Worm (Caenorhabditis elegans) whole organism, late embryonic: ENCODE measurements around the gene C33D3.4.

Source experiments
- C08G9.2 ChIP-seq: sonication (generic microtip); optimal IDR thresholded peaks from 2 replicates; lab custom pipeline; 2016; ENCODE audit warnings: mild to moderate bottlenecking, missing genetic modification characterization, moderate library complexity, missing compliant biosample characterization
- K09A11.1 ChIP-seq: sonication (generic microtip); optimal IDR thresholded peaks from 2 replicates; lab custom pipeline; 2017; ENCODE audit warnings: antibody characterized with exemption, mild to moderate bottlenecking, missing genetic modification characterization, missing compliant biosample characterization; ENCODE audit not compliant: insufficient read depth
- ahr-1 ChIP-seq: sonication (generic microtip); optimal IDR thresholded peaks from 2 replicates; lab custom pipeline; 2016; ENCODE audit warnings: missing genetic modification characterization, missing compliant biosample characterization
- ceh-18 ChIP-seq: sonication (generic microtip); optimal IDR thresholded peaks from 2 replicates; lab custom pipeline; 2016; ENCODE audit warnings: missing genetic modification characterization, missing compliant biosample characterization
- ceh-2 ChIP-seq: sonication (generic microtip); optimal IDR thresholded peaks from 2 replicates; lab custom pipeline; 2016; ENCODE audit warnings: missing genotype, missing genetic modification characterization, missing compliant biosample characterization
- ceh-24 ChIP-seq: sonication (generic microtip); optimal IDR thresholded peaks from 2 replicates; lab custom pipeline; 2016; ENCODE audit warnings: mild to moderate bottlenecking, missing genetic modification characterization, missing compliant biosample characterization
- ceh-34 ChIP-seq: sonication (generic microtip); optimal IDR thresholded peaks from 2 replicates; lab custom pipeline; 2016; ENCODE audit warnings: mild to moderate bottlenecking, missing genetic modification characterization, missing compliant biosample characterization
- ceh-45 ChIP-seq: fragments of 200-800 bp; sonication (Bioruptor generic); IDR thresholded peaks from 2 replicates; pipeline ENCODE4 v1.3.6; 2022; ENCODE audit warnings: missing genetic modification reagents, missing genetic modification characterization, missing compliant biosample characterization
- elt-2 ChIP-seq: sonication (generic microtip); optimal IDR thresholded peaks from 2 replicates; lab custom pipeline; 2016; ENCODE audit warnings: missing genetic modification reagents, missing genetic modification characterization, missing compliant biosample characterization
- ets-4 ChIP-seq: sonication (generic microtip); optimal IDR thresholded peaks from 2 replicates; lab custom pipeline; 2016; ENCODE audit warnings: missing genetic modification characterization, missing compliant biosample characterization
- eyg-1 ChIP-seq: sonication (generic microtip); optimal IDR thresholded peaks from 2 replicates; lab custom pipeline; 2016; ENCODE audit warnings: missing genotype, missing genetic modification characterization, missing compliant biosample characterization
- fax-1 ChIP-seq: sonication (generic microtip); optimal IDR thresholded peaks from 2 replicates; lab custom pipeline; 2016; ENCODE audit warnings: missing genotype, missing genetic modification characterization, missing compliant biosample characterization
- gmeb-2 ChIP-seq: sonication (generic microtip); optimal IDR thresholded peaks from 2 replicates; lab custom pipeline; 2016; ENCODE audit warnings: missing genetic modification characterization, inconsistent platforms, missing compliant biosample characterization
- hlh-13 ChIP-seq: fragments of 200-800 bp; sonication (Bioruptor generic); optimal IDR thresholded peaks from 2 replicates; lab custom pipeline; 2018; ENCODE audit warnings: mild to moderate bottlenecking, missing genetic modification characterization, missing compliant biosample characterization
- hlh-30 ChIP-seq: sonication (generic microtip); optimal IDR thresholded peaks from 2 replicates; lab custom pipeline; 2017; ENCODE audit warnings: antibody characterized with exemption, missing genetic modification characterization, missing compliant biosample characterization; ENCODE audit not compliant: insufficient read depth
- hlh-6 ChIP-seq: sonication (generic microtip); optimal IDR thresholded peaks from 2 replicates; lab custom pipeline; 2016; ENCODE audit warnings: missing genotype, missing genetic modification characterization, missing compliant biosample characterization
- hlh-8 ChIP-seq: sonication (generic microtip); optimal IDR thresholded peaks from 2 replicates; lab custom pipeline; 2016; ENCODE audit warnings: missing genotype, missing genetic modification characterization, missing compliant biosample characterization
- lim-6 ChIP-seq: sonication (generic microtip); optimal IDR thresholded peaks from 2 replicates; lab custom pipeline; 2016; ENCODE audit warnings: missing genetic modification characterization, missing compliant biosample characterization
- lin-11 ChIP-seq: fragments of 200-800 bp; sonication (Bioruptor generic); optimal IDR thresholded peaks from 2 replicates; lab custom pipeline; 2018; ENCODE audit warnings: mild to moderate bottlenecking, missing genetic modification characterization, missing compliant biosample characterization
- madf-2 ChIP-seq: sonication (generic microtip); optimal IDR thresholded peaks from 2 replicates; lab custom pipeline; 2017; ENCODE audit warnings: missing genetic modification characterization, missing compliant biosample characterization
- mec-3 ChIP-seq: sonication (generic microtip); optimal IDR thresholded peaks from 2 replicates; lab custom pipeline; 2016; ENCODE audit warnings: borderline replicate concordance, missing genetic modification characterization, missing compliant biosample characterization
- nhr-11 ChIP-seq: fragments of 150-350 bp; optimal IDR thresholded peaks from 2 replicates; lab custom pipeline; 2014; ENCODE audit warnings: missing biosample characterization, missing genetic modification characterization
- npax-4 ChIP-seq: sonication (generic microtip); optimal IDR thresholded peaks from 2 replicates; lab custom pipeline; 2016; ENCODE audit warnings: missing genetic modification characterization, missing compliant biosample characterization
- pat-9 ChIP-seq: fragments of 200-800 bp; sonication (Bioruptor generic); optimal IDR thresholded peaks from 2 replicates; lab custom pipeline; 2018; ENCODE audit warnings: mild to moderate bottlenecking, missing genetic modification characterization, moderate library complexity, missing compliant biosample characterization
- pax-1 ChIP-seq: fragments of 150-350 bp; optimal IDR thresholded peaks from 2 replicates; lab custom pipeline; 2014; ENCODE audit warnings: missing biosample characterization, missing genetic modification characterization
- pha-2 ChIP-seq: sonication (generic microtip); optimal IDR thresholded peaks from 2 replicates; lab custom pipeline; 2017; ENCODE audit warnings: mild to moderate bottlenecking, missing genetic modification characterization, missing compliant biosample characterization
- pha-4 ChIP-seq: fragments of 150-350 bp; optimal IDR thresholded peaks from 2 replicates; lab custom pipeline; 2018; ENCODE audit warnings: missing biosample characterization, missing genetic modification reagents, missing genetic modification characterization
- pqm-1 ChIP-seq: sonication (generic microtip); optimal IDR thresholded peaks from 2 replicates; lab custom pipeline; 2016; ENCODE audit warnings: missing genetic modification characterization, missing compliant biosample characterization
- pros-1 ChIP-seq: fragments of 150-350 bp; optimal IDR thresholded peaks from 2 replicates; lab custom pipeline; 2014; ENCODE audit warnings: missing biosample characterization, missing genetic modification reagents, missing genetic modification characterization
- rnt-1 ChIP-seq: sonication (generic microtip); optimal IDR thresholded peaks from 2 replicates; lab custom pipeline; 2016; ENCODE audit warnings: missing genetic modification characterization, missing compliant biosample characterization
- sox-2 ChIP-seq: fragments of 200-800 bp; sonication (Bioruptor generic); IDR thresholded peaks from 2 replicates; pipeline ENCODE4 v1.3.6; 2022; ENCODE audit warnings: missing genetic modification reagents, missing genetic modification characterization, missing compliant biosample characterization
- sox-4 ChIP-seq: sonication (generic microtip); optimal IDR thresholded peaks from 2 replicates; lab custom pipeline; 2017; ENCODE audit warnings: mild to moderate bottlenecking, missing genetic modification characterization, inconsistent platforms, missing compliant biosample characterization
- syd-9 ChIP-seq: sonication (generic microtip); optimal IDR thresholded peaks from 2 replicates; lab custom pipeline; 2016; ENCODE audit warnings: mild to moderate bottlenecking, missing genetic modification characterization, moderate library complexity, missing compliant biosample characterization
- ttx-3 ChIP-seq: sonication (generic microtip); optimal IDR thresholded peaks from 2 replicates; lab custom pipeline; 2016; ENCODE audit warnings: missing genetic modification reagents, missing genetic modification characterization, missing compliant biosample characterization
- unc-42 ChIP-seq: sonication (generic microtip); optimal IDR thresholded peaks from 2 replicates; lab custom pipeline; 2016; ENCODE audit warnings: missing genotype, missing genetic modification characterization, missing compliant biosample characterization
- unc-55 ChIP-seq: sonication (generic microtip); optimal IDR thresholded peaks from 2 replicates; lab custom pipeline; 2017; ENCODE audit warnings: missing biosample characterization, missing genetic modification reagents, missing genetic modification characterization
- unc-86 ChIP-seq: sonication (generic microtip); optimal IDR thresholded peaks from 2 replicates; lab custom pipeline; 2016; ENCODE audit warnings: missing genetic modification characterization, missing compliant biosample characterization
- ztf-16 ChIP-seq: sonication (generic microtip); optimal IDR thresholded peaks from 2 replicates; lab custom pipeline; 2017; ENCODE audit warnings: missing genetic modification characterization, missing compliant biosample characterization

C33D3.4 gene

DNA sequence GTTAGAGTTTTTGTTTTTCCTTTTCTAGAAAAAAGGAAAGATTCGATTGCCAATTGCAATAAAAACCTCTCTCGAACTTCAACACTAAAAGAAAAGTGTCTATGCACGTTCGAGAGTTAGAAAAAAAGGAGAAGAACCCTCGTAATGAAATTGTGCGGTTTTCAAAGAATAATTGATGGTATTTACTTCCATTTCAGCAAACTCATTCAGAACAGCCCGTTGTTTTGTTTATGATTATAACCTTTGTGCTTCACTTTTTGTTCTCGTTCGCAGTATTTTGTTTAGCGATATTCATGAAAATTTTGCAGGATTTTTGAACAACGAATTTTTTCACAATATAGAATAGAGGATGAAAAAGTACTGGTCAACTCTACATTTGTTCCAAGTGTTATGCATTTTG is 34.9 kb upstream of the C33D3.4 start, which contains the start of gene lgc-41:
Gene lgc-41 (plus strand): TSS at position 301 of the 400 bp plus-strand sequence.
- TF ChIP-seq eyg-1 (tag; lab: Kevin White, UChicago) (no peak), mec-3 (tag; lab: Kevin White, UChicago) (no peak), ttx-3 (tag; lab: Kevin White, UChicago) (no peak), ceh-45 (no peak), hlh-6 (tag; lab: Kevin White, UChicago) (no peak), unc-86 (tag; lab: Kevin White, UChicago) (no peak), nhr-11 (tag; lab: Kevin White, UChicago) (no peak), sox-4 (no peak), ztf-16 (tag; lab: Kevin White, UChicago) (no peak)

DNA sequence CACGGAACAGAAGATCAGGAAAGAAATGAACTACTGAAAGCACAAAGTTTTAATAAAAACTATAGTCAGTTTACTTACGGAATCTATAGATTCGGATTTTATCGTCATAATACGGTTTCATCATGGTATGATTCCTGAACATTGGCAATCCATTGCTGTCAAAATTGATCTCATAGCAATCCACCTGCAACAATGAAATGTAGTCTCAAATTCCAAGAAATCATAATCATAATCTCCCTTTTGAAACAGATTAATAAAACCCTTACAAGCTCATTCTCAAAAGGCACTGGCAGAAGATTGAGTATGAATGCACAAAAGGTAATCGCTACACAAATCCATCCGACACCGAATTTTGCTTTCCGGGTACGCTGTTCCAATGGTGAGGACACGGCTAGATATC is 26.5 kb upstream of the C33D3.4 start:
- TF ChIP-seq hlh-13 (GFP tag; lab: Kevin White, UChicago) = no peak
- TF ChIP-seq ceh-34 (tag; lab: Kevin White, UChicago) = no peak
- no peak for TF ChIP-seq pax-1
- no peak for TF ChIP-seq pat-9 (tag; lab: Kevin White, UChicago)
- TF ChIP-seq C08G9.2 (tag; lab: Kevin White, UChicago) = no peak
- TF ChIP-seq npax-4 (tag; lab: Kevin White, UChicago) = no peak
- TF ChIP-seq elt-2 (tag; lab: Kevin White, UChicago) = no peak
- no peak for TF ChIP-seq pha-2 (tag; lab: Kevin White, UChicago)
- no peak for TF ChIP-seq ceh-18
- no peak for TF ChIP-seq ahr-1 (tag; lab: Kevin White, UChicago)

DNA sequence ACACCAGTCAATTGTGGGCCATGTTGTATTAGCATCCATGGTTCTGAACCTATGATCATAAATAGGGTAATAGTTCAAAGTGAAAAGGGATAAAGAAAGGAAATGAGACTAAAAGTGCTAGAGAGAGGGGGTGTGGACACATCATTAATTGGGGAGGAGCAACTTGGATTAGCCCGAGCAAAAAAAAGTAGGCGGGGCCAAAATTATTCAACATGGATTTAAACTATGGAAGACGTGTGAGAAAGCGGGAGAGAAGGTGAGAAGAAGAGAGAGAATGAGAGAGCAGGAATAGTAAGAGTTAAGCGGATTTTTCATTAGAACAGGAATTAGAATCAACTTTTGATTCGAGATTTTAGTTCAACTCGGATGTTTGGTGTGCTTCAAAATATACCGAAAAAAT is 25.3 kb upstream of the C33D3.4 start, which contains the start of gene C39B10.1:
Gene C39B10.1 (minus strand): TSS at position 101 of the 400 bp plus-strand sequence.
- TF ChIP-seq rnt-1 (tag; lab: Kevin White, UChicago) = no peak
- no peak for TF ChIP-seq ceh-45
- TF ChIP-seq ahr-1 (tag; lab: Kevin White, UChicago) = no peak
- TF ChIP-seq pha-2 (tag; lab: Kevin White, UChicago) = no peak
- no peak for TF ChIP-seq hlh-8
- TF ChIP-seq fax-1 (tag; lab: Kevin White, UChicago) = no peak
- no peak for TF ChIP-seq pha-4 (tag; lab: Kevin White, UChicago)
- TF ChIP-seq eyg-1 (tag; lab: Kevin White, UChicago) = no peak
- TF ChIP-seq unc-86 (tag; lab: Kevin White, UChicago) = no peak
- TF ChIP-seq sox-4 = no peak
- no peak for TF ChIP-seq unc-55 (GFP tag; lab: Kevin White, UChicago)
- TF ChIP-seq madf-2 (tag; lab: Kevin White, UChicago) = no peak
- no peak for TF ChIP-seq sox-2 (GFP tag; lab: Robert Waterston, UW)
- no peak for TF ChIP-seq npax-4 (tag; lab: Kevin White, UChicago)
- TF ChIP-seq syd-9 (tag; lab: Kevin White, UChicago) = no peak
- no peak for TF ChIP-seq K09A11.1 (tag; lab: Kevin White, UChicago)
- TF ChIP-seq hlh-30 = no peak
- TF ChIP-seq lin-11 (tag; lab: Kevin White, UChicago) = no peak
- no peak for TF ChIP-seq ets-4 (tag; lab: Kevin White, UChicago)

DNA sequence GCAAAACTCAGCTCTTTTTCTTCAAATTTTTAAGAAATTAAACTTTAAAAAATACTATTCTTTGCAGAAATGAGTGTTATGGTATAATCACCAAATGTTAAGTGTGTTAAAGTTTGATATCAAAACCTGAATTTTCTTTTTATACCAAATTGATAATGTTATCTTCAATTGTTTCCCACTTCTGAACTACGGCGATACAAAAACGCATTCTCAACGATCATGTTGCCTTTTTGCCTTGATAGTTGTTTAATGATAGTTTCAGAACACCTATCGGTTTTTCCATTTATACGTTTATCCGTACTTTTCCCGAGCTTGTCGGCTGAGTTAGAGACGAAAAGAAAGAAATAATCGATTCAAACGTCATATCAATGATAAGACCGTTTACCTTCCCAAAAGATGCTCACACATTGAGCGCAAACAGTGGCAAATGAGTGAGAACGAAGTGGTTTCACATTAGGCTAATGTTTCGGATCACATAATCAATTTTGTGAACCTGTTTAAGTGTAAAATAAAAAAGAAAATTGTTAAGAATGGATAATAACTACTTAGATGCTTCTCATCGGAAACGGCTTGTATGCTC is 13.8 kb upstream of the C33D3.4 start, which contains the start of gene elt-4:
Gene elt-4 (plus strand): TSS at position 530 of the 580 bp plus-strand sequence.
- TF ChIP-seq unc-86 (tag; lab: Kevin White, UChicago) (no peak), gmeb-2 (tag; lab: Kevin White, UChicago) (no peak), ceh-24 (tag; lab: Kevin White, UChicago) (no peak), lim-6 (tag; lab: Kevin White, UChicago) (no peak), lin-11 (tag; lab: Kevin White, UChicago) (no peak), ceh-2 (no peak), unc-42 (tag; lab: Kevin White, UChicago) (no peak), eyg-1 (tag; lab: Kevin White, UChicago) (no peak), pqm-1 (tag; lab: Kevin White, UChicago) (no peak), nhr-11 (tag; lab: Kevin White, UChicago) (no peak), pros-1 (no peak)
